Worm (Caenorhabditis elegans) whole organism, L1 larva: Measurements from ENCODE around the gene ins-2.

ENCODE experiments used
- C16A3.4 ChIP-seq: fragments of 150-350 bp; optimal IDR thresholded peaks from 2 replicates; lab custom pipeline; 2014; ENCODE audit warnings: missing biosample characterization, missing genetic modification characterization
- C34B4.2 ChIP-seq: sonication (generic microtip); optimal IDR thresholded peaks from 2 replicates; lab custom pipeline; 2017; ENCODE audit warnings: mild to moderate bottlenecking, missing genetic modification characterization, missing compliant biosample characterization
- aha-1 ChIP-seq: fragments of 150-350 bp; optimal IDR thresholded peaks from 2 replicates; lab custom pipeline; 2014; ENCODE audit warnings: missing biosample characterization, missing genetic modification characterization
- blmp-1 ChIP-seq: fragments of 150-350 bp; optimal IDR thresholded peaks from 2 replicates; lab custom pipeline; 2014; ENCODE audit warnings: missing biosample characterization, missing genetic modification characterization
- ceh-63 ChIP-seq: fragments of 200-800 bp; sonication (Bioruptor generic); optimal IDR thresholded peaks from 2 replicates; lab custom pipeline; 2018; ENCODE audit warnings: mild to moderate bottlenecking, missing genetic modification characterization, missing compliant biosample characterization
- ceh-8 ChIP-seq: fragments of 200-800 bp; sonication (Bioruptor generic); optimal IDR thresholded peaks from 2 replicates; lab custom pipeline; 2018; ENCODE audit warnings: mild to moderate bottlenecking, missing genetic modification characterization, moderate library complexity, missing compliant biosample characterization
- ceh-90 ChIP-seq: sonication (generic microtip); optimal IDR thresholded peaks from 2 replicates; lab custom pipeline; 2016; ENCODE audit warnings: missing genetic modification characterization, missing compliant biosample characterization
- dsc-1 ChIP-seq: sonication (generic microtip); optimal IDR thresholded peaks from 2 replicates; lab custom pipeline; 2016; ENCODE audit warnings: mild to moderate bottlenecking, missing genetic modification characterization, missing compliant biosample characterization
- efl-1 ChIP-seq, 4 experiments: fragments of 150-350 bp; optimal IDR thresholded peaks in 3 of 4; peaks in 1 of 4; 1 replicate in 1 of 4; 2 replicates in 3 of 4; lab custom pipeline; 2014; ENCODE audit warnings: missing biosample characterization in 2 of 4, missing genetic modification characterization in 2 of 4, missing genetic modification reagents in 2 of 4
- egl-13 ChIP-seq: sonication (generic microtip); optimal IDR thresholded peaks from 2 replicates; lab custom pipeline; 2016; ENCODE audit warnings: missing genotype, missing genetic modification reagents, missing genetic modification characterization, missing compliant biosample characterization
- ets-5 ChIP-seq: fragments of 200-800 bp; sonication (Bioruptor generic); IDR thresholded peaks from 2 replicates; pipeline ENCODE4 v1.3.6; 2022; ENCODE audit warnings: missing genetic modification characterization, missing compliant biosample characterization
- fkh-10 ChIP-seq: sonication (generic microtip); optimal IDR thresholded peaks from 2 replicates; lab custom pipeline; 2017; ENCODE audit warnings: missing biosample characterization, missing genetic modification reagents, missing genetic modification characterization
- fkh-4 ChIP-seq: sonication (generic microtip); optimal IDR thresholded peaks from 2 replicates; lab custom pipeline; 2016; ENCODE audit warnings: missing compliant biosample characterization, missing genetic modification characterization, borderline replicate concordance
- fkh-8 ChIP-seq: sonication (generic microtip); optimal IDR thresholded peaks from 2 replicates; lab custom pipeline; 2016; ENCODE audit warnings: mild to moderate bottlenecking, missing genetic modification characterization, missing compliant biosample characterization
- fos-1 ChIP-seq: fragments of 150-350 bp; optimal IDR thresholded peaks from 2 replicates; lab custom pipeline; 2014; ENCODE audit warnings: missing biosample characterization, missing genetic modification characterization
- hlh-17 ChIP-seq: fragments of 200-800 bp; sonication (Bioruptor generic); optimal IDR thresholded peaks from 2 replicates; lab custom pipeline; 2018; ENCODE audit warnings: missing genetic modification characterization, mild to moderate bottlenecking, missing compliant biosample characterization, moderate library complexity, borderline replicate concordance
- irx-1 ChIP-seq: sonication (generic microtip); optimal IDR thresholded peaks from 2 replicates; lab custom pipeline; 2016; ENCODE audit warnings: missing genetic modification characterization, missing compliant biosample characterization
- jun-1 ChIP-seq: fragments of 150-350 bp; optimal IDR thresholded peaks from 2 replicates; lab custom pipeline; 2014; ENCODE audit warnings: missing biosample characterization, missing genetic modification reagents, missing genetic modification characterization
- lin-13 ChIP-seq: fragments of 150-350 bp; optimal IDR thresholded peaks from 2 replicates; lab custom pipeline; 2014; ENCODE audit warnings: missing biosample characterization, missing genetic modification reagents, missing genetic modification characterization
- lin-14 ChIP-seq: fragments of 200-800 bp; sonication (Bioruptor generic); optimal IDR thresholded peaks from 2 replicates; lab custom pipeline; 2018; ENCODE audit warnings: mild to moderate bottlenecking, missing genetic modification characterization, moderate library complexity, missing compliant biosample characterization
- lin-15B ChIP-seq: fragments of 150-350 bp; sonication (generic microtip); optimal IDR thresholded peaks from 3 replicates; lab custom pipeline; 2014; ENCODE audit warnings: missing biosample characterization, missing genetic modification characterization
- lin-39 ChIP-seq: fragments of 150-350 bp; optimal IDR thresholded peaks from 2 replicates; lab custom pipeline; 2014; ENCODE audit warnings: missing biosample characterization, missing genetic modification reagents, missing genetic modification characterization
- lsy-2 ChIP-seq, 2 experiments: fragments of 150-350 bp; optimal IDR thresholded peaks; 2 replicates each; lab custom pipeline; 2014; ENCODE audit warnings: missing biosample characterization in 2 of 2, missing genetic modification characterization in 2 of 2
- nhr-12 ChIP-seq: sonication (generic microtip); optimal IDR thresholded peaks from 2 replicates; lab custom pipeline; 2017; ENCODE audit warnings: missing biosample characterization, missing genetic modification characterization
- nhr-19 ChIP-seq: fragments of 200-800 bp; sonication (Bioruptor generic); conservative IDR thresholded peaks from 2 replicates; pipeline ENCODE4 v1.3.6; 2022; ENCODE audit warnings: missing genetic modification characterization, missing compliant biosample characterization
- nhr-20 ChIP-seq: sonication (generic microtip); optimal IDR thresholded peaks from 2 replicates; lab custom pipeline; 2016; ENCODE audit warnings: mild to moderate bottlenecking, missing genetic modification characterization, missing compliant biosample characterization
- nhr-47 ChIP-seq: sonication (generic microtip); optimal IDR thresholded peaks from 2 replicates; lab custom pipeline; 2016; ENCODE audit warnings: mild to moderate bottlenecking, missing genetic modification characterization, moderate library complexity, missing compliant biosample characterization
- nhr-71 ChIP-seq: sonication (generic microtip); optimal IDR thresholded peaks from 2 replicates; lab custom pipeline; 2016; ENCODE audit warnings: mild to moderate bottlenecking, missing genetic modification characterization, moderate library complexity, missing compliant biosample characterization
- nhr-77 ChIP-seq: fragments of 150-350 bp; optimal IDR thresholded peaks from 2 replicates; lab custom pipeline; 2014; ENCODE audit warnings: missing biosample characterization, missing genetic modification characterization
- nhr-85 ChIP-seq: sonication (generic microtip); peaks from one replicate; lab custom pipeline; 2016; ENCODE audit warnings: missing genetic modification characterization, inconsistent platforms, missing compliant biosample characterization
- pax-3 ChIP-seq: fragments of 200-800 bp; sonication (Bioruptor generic); optimal IDR thresholded peaks from 2 replicates; lab custom pipeline; 2018; ENCODE audit warnings: mild to moderate bottlenecking, missing genetic modification characterization, moderate library complexity, missing compliant biosample characterization
- pqm-1 ChIP-seq: sonication (generic microtip); optimal IDR thresholded peaks from 3 replicates; lab custom pipeline; 2017; ENCODE audit warnings: missing biosample characterization, missing genetic modification characterization
- rnt-1 ChIP-seq: sonication (generic microtip); optimal IDR thresholded peaks from 2 replicates; lab custom pipeline; 2016; ENCODE audit warnings: mild to moderate bottlenecking, missing genetic modification characterization, moderate library complexity, missing compliant biosample characterization
- snpc-4 ChIP-seq: fragments of 150-350 bp; optimal IDR thresholded peaks from 2 replicates; lab custom pipeline; 2014; ENCODE audit warnings: missing biosample characterization, missing genetic modification characterization
- sox-4 ChIP-seq: sonication (generic microtip); optimal IDR thresholded peaks from 2 replicates; lab custom pipeline; 2016; ENCODE audit warnings: missing genetic modification characterization, missing compliant biosample characterization
- sptf-1 ChIP-seq: fragments of 150-350 bp; optimal IDR thresholded peaks from 2 replicates; lab custom pipeline; 2014; ENCODE audit warnings: missing biosample characterization, missing genetic modification characterization
- swsn-7 ChIP-seq: sonication (generic microtip); optimal IDR thresholded peaks from 2 replicates; lab custom pipeline; 2016; ENCODE audit warnings: missing genetic modification characterization, missing compliant biosample characterization
- tbx-2 ChIP-seq: sonication (generic microtip); optimal IDR thresholded peaks from 2 replicates; lab custom pipeline; 2016; ENCODE audit warnings: missing genetic modification characterization, missing compliant biosample characterization
- unc-30 ChIP-seq: sonication (generic microtip); optimal IDR thresholded peaks from 2 replicates; lab custom pipeline; 2017; ENCODE audit warnings: missing biosample characterization, missing genetic modification characterization
- unc-62 ChIP-seq: fragments of 150-350 bp; optimal IDR thresholded peaks from 2 replicates; lab custom pipeline; 2014; ENCODE audit warnings: missing biosample characterization, missing genetic modification reagents, missing genetic modification characterization
- unc-86 ChIP-seq: sonication (generic microtip); optimal IDR thresholded peaks from 2 replicates; lab custom pipeline; 2016; ENCODE audit warnings: missing genetic modification characterization, missing compliant biosample characterization
- vab-15 ChIP-seq: sonication (generic microtip); optimal IDR thresholded peaks from 2 replicates; lab custom pipeline; 2017; ENCODE audit warnings: missing genotype, mild to moderate bottlenecking, missing genetic modification characterization, missing compliant biosample characterization
- ztf-4 ChIP-seq: fragments of 150-350 bp; optimal IDR thresholded peaks from 2 replicates; lab custom pipeline; 2014; ENCODE audit warnings: missing biosample characterization, missing genetic modification characterization

Gene ins-2

ce11 chrII:5955638-5956167 lies 32.6 kb upstream of the ins-2 start:
- peak; percentile 45 for TF ChIP-seq unc-86
- TF ChIP-seq ceh-63 = no peak
- TF ChIP-seq ztf-4 (tag; lab: Kevin White, UChicago) = peak; percentile 20
- peak in 1 of 2 experiments; percentile 29 for TF ChIP-seq lsy-2 (tag; optimal IDR thresholded peaks at IDR 0.05; lab: Kevin White, UChicago)
- TF ChIP-seq blmp-1 = no peak
- peak; percentile 78 for TF ChIP-seq dsc-1 (tag; lab: Kevin White, UChicago)
- TF ChIP-seq nhr-71 (tag; lab: Kevin White, UChicago) = peak; percentile 40
- no peak for TF ChIP-seq tbx-2 (tag; lab: Kevin White, UChicago)
- TF ChIP-seq fkh-4 = no peak
- no peak for TF ChIP-seq ceh-8 (GFP tag; lab: Kevin White, UChicago)
- TF ChIP-seq egl-13 (tag; lab: Kevin White, UChicago) = peak; percentile 40
- TF ChIP-seq fkh-10 (GFP tag; lab: Kevin White, UChicago) = peak; percentile 6
- TF ChIP-seq lin-14 (GFP tag; lab: Kevin White, UChicago) = peak; percentile 74
- TF ChIP-seq pax-3 (tag; lab: Kevin White, UChicago) = peak; percentile 2
- no peak for TF ChIP-seq nhr-12 (tag; lab: Kevin White, UChicago)
- TF ChIP-seq fkh-8 = peak; percentile 4
- TF ChIP-seq sox-4 (tag; lab: Kevin White, UChicago) = peak; percentile 4

ce11 chrII:5956583-5956982 lies 31.7 kb upstream of the ins-2 start, which contains the start of gene casy-1:
Gene casy-1 (minus strand): TSS chrII:5956683.
- no peak for TF ChIP-seq nhr-85 (tag; lab: Kevin White, UChicago)
- TF ChIP-seq lsy-2 (tag; optimal IDR thresholded peaks at IDR 0.05; lab: Kevin White, UChicago) = no peak
- TF ChIP-seq unc-30 (tag; lab: Kevin White, UChicago) = no peak

ce11 chrII:5957803-5958367 lies 30.4 kb upstream of the ins-2 start:
- TF ChIP-seq nhr-19 (GFP tag; lab: Robert Waterston, UW) = no peak
- TF ChIP-seq C34B4.2 (tag; lab: Kevin White, UChicago) = no peak
- no peak for TF ChIP-seq sptf-1
- peak; percentile 54 for TF ChIP-seq fkh-10 (GFP tag; lab: Kevin White, UChicago)
- peak; percentile 38 for TF ChIP-seq fkh-8
- TF ChIP-seq ztf-4 (tag; lab: Kevin White, UChicago) = no peak
- no peak for TF ChIP-seq C16A3.4 (tag; lab: Kevin White, UChicago)
- no peak for TF ChIP-seq lin-13 (GFP tag; lab: Kevin White, UChicago)
- no peak for TF ChIP-seq irx-1 (tag; lab: Kevin White, UChicago)
- TF ChIP-seq lin-14 (GFP tag; lab: Kevin White, UChicago) = peak; percentile 28
- no peak for TF ChIP-seq vab-15
- TF ChIP-seq nhr-47 (tag; lab: Kevin White, UChicago) = peak; percentile 9

- TF ChIP-seq aha-1 (tag; lab: Kevin White, UChicago) (no peak), ceh-90 (no peak), lin-15B (tag; lab: Kevin White, UChicago) (no peak), lin-13 (GFP tag; lab: Kevin White, UChicago) (no peak), fkh-4 (no peak), efl-1 (optimal IDR thresholded peaks at IDR 0.05; lab: Kevin White, UChicago) (no peak), efl-1 (GFP tag; optimal IDR thresholded peaks at IDR 0.05 in 1 of 2; lab: Kevin White, UChicago) (no peak), C34B4.2 (tag; lab: Kevin White, UChicago) (no peak), sox-4 (tag; lab: Kevin White, UChicago) (peak; percentile 78), nhr-71 (tag; lab: Kevin White, UChicago) (peak; percentile 66), nhr-20 (no peak), fkh-8 (peak; percentile 67), rnt-1 (tag; lab: Kevin White, UChicago) (no peak), fos-1 (tag; lab: Kevin White, UChicago) (no peak), nhr-47 (tag; lab: Kevin White, UChicago) (peak; percentile 62), dsc-1 (tag; lab: Kevin White, UChicago) (peak; percentile 17), lsy-2 (tag; optimal IDR thresholded peaks at IDR 0.05; lab: Kevin White, UChicago) (no peak), hlh-17 (GFP tag; lab: Kevin White, UChicago) (no peak), snpc-4 (no peak), lin-39 (no peak), ets-5 (GFP tag; lab: Robert Waterston, UW) (no peak), jun-1 (tag; lab: Kevin White, UChicago) (no peak), swsn-7 (tag; lab: Kevin White, UChicago) (no peak), blmp-1 (no peak), pqm-1 (tag; lab: Kevin White, UChicago) (no peak), unc-62 (GFP tag; lab: Kevin White, UChicago) (no peak), nhr-77 (tag; lab: Kevin White, UChicago) (no peak), lin-14 (GFP tag; lab: Kevin White, UChicago) (peak; percentile 14)
These were observed 28.7 kb upstream of the ins-2 start for ce11 chrII:5959575-5960119.
